Fruit fly (Drosophila melanogaster): ENCODE measurements around the gene vls.

dm6 chr2L:20020091-20020490 is 45.4 kb downstream of the vls start:
- TF ChIP-seq CG8478 (optimal IDR thresholded peaks at IDR 0.05) (no peak), CTCF (optimal IDR thresholded peaks at IDR 0.05) (no peak)

All from S2 (cell line).